Worm (Caenorhabditis elegans): Measurements from ENCODE around the gene nrde-1.

ce11 chrIII:3730475-3730874 lies 17.2 kb downstream of the nrde-1 start, which contains the start of gene F34D10.8:
- TF ChIP-seq ref-1 (GFP tag; conservative IDR thresholded peaks at IDR 0.05): no peak
- TF ChIP-seq ztf-23 (GFP tag; IDR thresholded peaks at IDR 0.05): no peak
- no peak for TF ChIP-seq klf-2 (GFP tag; conservative IDR thresholded peaks at IDR 0.05)

Data from whole organism, midembryonic.